Fruit fly (Drosophila melanogaster) whole organism, embryonic: ENCODE measurements around the gene CG17549.

Experiments used
- Awh ChIP-seq: fragments of 200-800 bp; sonication (Bioruptor generic); IDR thresholded peaks from 2 replicates; pipeline ENCODE4, ENCODE4 v1.3.6; 2022; ENCODE audit warnings: missing biosample characterization, missing genetic modification characterization
- CG11398 ChIP-seq: fragments of 200-800 bp; sonication (Bioruptor generic); optimal IDR thresholded peaks from 2 replicates; lab custom pipeline; 2016; ENCODE audit warnings: missing biosample characterization, missing genetic modification characterization
- CG11723 ChIP-seq: fragments of 200-800 bp; sonication (Bioruptor generic); optimal IDR thresholded peaks from 2 replicates; lab custom pipeline; 2017; ENCODE audit warnings: missing biosample characterization, mild to moderate bottlenecking, missing genetic modification characterization
- CG12299 ChIP-seq: fragments of 200-800 bp; sonication (Bioruptor generic); optimal IDR thresholded peaks from 2 replicates; lab custom pipeline; 2018; ENCODE audit warnings: missing biosample characterization, mild to moderate bottlenecking, missing genetic modification characterization
- CG12391 ChIP-seq: fragments of 200-800 bp; sonication (Bioruptor generic); optimal IDR thresholded peaks from 3 replicates; lab custom pipeline; 2018; ENCODE audit warnings: missing biosample characterization, mild to moderate bottlenecking, missing genetic modification characterization, moderate library complexity
- CG12659 ChIP-seq: fragments of 200-800 bp; sonication (Bioruptor generic); optimal IDR thresholded peaks from 3 replicates; lab custom pipeline; 2017; ENCODE audit warnings: mild to moderate bottlenecking, missing biosample characterization, missing genetic modification reagents, missing genetic modification characterization
- CG13624 ChIP-seq: fragments of 200-800 bp; sonication (Bioruptor generic); optimal IDR thresholded peaks from 2 replicates; lab custom pipeline; 2016; ENCODE audit warnings: missing biosample characterization, missing genetic modification characterization
- CG2199 ChIP-seq: fragments of 200-800 bp; sonication (Bioruptor generic); IDR thresholded peaks from 3 replicates; pipeline ENCODE4 v1.3.6; 2022; ENCODE audit warnings: missing biosample characterization, missing genetic modification characterization
- CG2712 ChIP-seq: fragments of 200-800 bp; optimal IDR thresholded peaks from 3 replicates; lab custom pipeline; 2019; ENCODE audit warnings: missing biosample characterization, mild to moderate bottlenecking, missing genetic modification characterization, moderate library complexity
- CG30020 ChIP-seq: fragments of 200-800 bp; optimal IDR thresholded peaks from 2 replicates; lab custom pipeline; 2019; ENCODE audit warnings: missing biosample characterization, mild to moderate bottlenecking, missing genetic modification characterization, moderate library complexity
- CG31224 ChIP-seq: fragments of 200-800 bp; sonication (Bioruptor generic); IDR thresholded peaks from 2 replicates; pipeline ENCODE4 v1.3.6; 2022; ENCODE audit warnings: missing biosample characterization, missing genetic modification characterization
- CG31388 ChIP-seq: fragments of 200-800 bp; sonication (Bioruptor generic); optimal IDR thresholded peaks from 2 replicates; lab custom pipeline; 2016; ENCODE audit warnings: missing biosample characterization, missing genetic modification characterization
- CG34224 ChIP-seq: fragments of 200-800 bp; sonication (Bioruptor generic); IDR thresholded peaks from 3 replicates; pipeline ENCODE4 v1.3.6; 2022; ENCODE audit warnings: missing biosample characterization, missing genetic modification characterization; ENCODE audit not compliant: partially characterized antibody
- CG42726 ChIP-seq: fragments of 200-800 bp; sonication (Bioruptor generic); IDR thresholded peaks from 2 replicates; pipeline ENCODE4 v1.3.6; 2022; ENCODE audit warnings: missing biosample characterization, missing genetic modification characterization; ENCODE audit not compliant: partially characterized antibody
- CG6175 ChIP-seq: fragments of 200-800 bp; sonication (Bioruptor generic); IDR thresholded peaks from 3 replicates; pipeline ENCODE4 v1.3.6; 2022; ENCODE audit warnings: missing biosample characterization, missing genetic modification characterization
- CG7556 ChIP-seq: fragments of 200-800 bp; sonication (Bioruptor generic); optimal IDR thresholded peaks from 2 replicates; lab custom pipeline; 2017; ENCODE audit warnings: missing biosample characterization, mild to moderate bottlenecking, missing genetic modification characterization
- CG8478 ChIP-seq: fragments of >200 bp; optimal IDR thresholded peaks from 2 replicates; lab custom pipeline; 2018
- CG9797 ChIP-seq: fragments of 200-800 bp; sonication (Bioruptor generic); optimal IDR thresholded peaks from 3 replicates; lab custom pipeline; 2018; ENCODE audit warnings: missing biosample characterization, mild to moderate bottlenecking, missing genetic modification characterization
- CG9817 ChIP-seq: fragments of 200-800 bp; sonication (Bioruptor generic); optimal IDR thresholded peaks from 2 replicates; lab custom pipeline; 2018; ENCODE audit warnings: missing biosample characterization, mild to moderate bottlenecking, missing genetic modification characterization, moderate library complexity
- CoRest ChIP-seq: fragments of 200-800 bp; sonication (Bioruptor generic); optimal IDR thresholded peaks from 3 replicates; lab custom pipeline; 2018; ENCODE audit warnings: missing biosample characterization, mild to moderate bottlenecking, missing genetic modification characterization, moderate library complexity
- Ets65A ChIP-seq: fragments of 200-800 bp; sonication (Bioruptor generic); peaks from one replicate; lab custom pipeline; 2016; ENCODE audit warnings: missing biosample characterization, missing genetic modification characterization
- HLHmδ ChIP-seq: fragments of 200-800 bp; sonication (Bioruptor generic); optimal IDR thresholded peaks from 2 replicates; lab custom pipeline; 2018; ENCODE audit warnings: missing biosample characterization, mild to moderate bottlenecking, missing genetic modification characterization, moderate library complexity
- Hey ChIP-seq: fragments of 200-800 bp; sonication (Bioruptor generic); optimal IDR thresholded peaks from 3 replicates; lab custom pipeline; 2018; ENCODE audit warnings: missing biosample characterization, mild to moderate bottlenecking, missing genetic modification characterization
- Mes4 ChIP-seq: fragments of 200-800 bp; sonication (Bioruptor generic); optimal IDR thresholded peaks from 2 replicates; lab custom pipeline; 2016; ENCODE audit warnings: missing biosample characterization, missing genetic modification characterization
- NC2β ChIP-seq: fragments of 200-800 bp; sonication (Bioruptor generic); optimal IDR thresholded peaks from 2 replicates; lab custom pipeline; 2016; ENCODE audit warnings: missing biosample characterization, missing genetic modification characterization
- PHDP ChIP-seq: fragments of 200-800 bp; sonication (Bioruptor generic); optimal IDR thresholded peaks from 3 replicates; lab custom pipeline; 2018; ENCODE audit warnings: missing biosample characterization, mild to moderate bottlenecking, missing genetic modification characterization, moderate library complexity
- Poxn ChIP-seq: fragments of 200-800 bp; sonication (Bioruptor generic); IDR thresholded peaks from 2 replicates; pipeline ENCODE4 v1.3.6; 2022; ENCODE audit warnings: missing biosample characterization, missing genetic modification characterization
- Ravus ChIP-seq: fragments of 200-800 bp; sonication (Bioruptor generic); IDR thresholded peaks from 2 replicates; pipeline ENCODE4 v1.3.6; 2022; ENCODE audit warnings: missing biosample characterization, missing genetic modification characterization
- Six4 ChIP-seq: fragments of 200-800 bp; sonication (Bioruptor generic); optimal IDR thresholded peaks from 2 replicates; lab custom pipeline; 2016; ENCODE audit warnings: missing biosample characterization, missing genetic modification characterization
- Spps ChIP-seq: fragments of 200-800 bp; sonication (Bioruptor generic); optimal IDR thresholded peaks from 2 replicates; lab custom pipeline; 2018; ENCODE audit warnings: missing biosample characterization, mild to moderate bottlenecking, missing genetic modification characterization
- Trl ChIP-seq, 3 experiments: fragments of >200 bp in 2 of 3; fragments of 200-800 bp in 1 of 3; sonication (Bioruptor generic) in 1 of 3; optimal IDR thresholded peaks; 2 replicates in 1 of 3; 3 replicates in 2 of 3; lab custom pipeline; 2016 to 2017; ENCODE audit warnings: missing biosample characterization in 1 of 3, missing genetic modification characterization in 1 of 3
- al ChIP-seq: fragments of 200-800 bp; sonication (Bioruptor generic); IDR thresholded peaks from 2 replicates; pipeline ENCODE4 v1.3.6; 2022; ENCODE audit warnings: missing biosample characterization, missing genetic modification characterization
- ato ChIP-seq: fragments of 200-800 bp; sonication (Bioruptor generic); IDR thresholded peaks from 2 replicates; pipeline ENCODE4 v1.3.6; 2022; ENCODE audit warnings: missing biosample characterization, missing genetic modification characterization; ENCODE audit not compliant: partially characterized antibody
- bowl ChIP-seq: fragments of 200-800 bp; sonication (Bioruptor generic); IDR thresholded peaks from 2 replicates; pipeline ENCODE4 v1.3.6; 2022; ENCODE audit warnings: missing biosample characterization, missing genetic modification characterization
- cato ChIP-seq: fragments of 200-800 bp; sonication (Bioruptor generic); optimal IDR thresholded peaks from 2 replicates; lab custom pipeline; 2016; ENCODE audit warnings: missing biosample characterization, missing genetic modification characterization, borderline replicate concordance
- crc ChIP-seq: fragments of 200-800 bp; sonication (Bioruptor generic); optimal IDR thresholded peaks from 2 replicates; lab custom pipeline; 2016; ENCODE audit warnings: missing biosample characterization, missing genetic modification characterization
- cwo ChIP-seq: fragments of 200-800 bp; sonication (Bioruptor generic); optimal IDR thresholded peaks from 3 replicates; lab custom pipeline; 2017; ENCODE audit warnings: missing biosample characterization, missing genetic modification characterization, mild to moderate bottlenecking, moderate library complexity, missing genetic modification reagents
- dan ChIP-seq: fragments of 200-800 bp; sonication (Bioruptor generic); IDR thresholded peaks from 2 replicates; pipeline ENCODE4 v1.3.6; 2022; ENCODE audit warnings: missing biosample characterization, missing genetic modification characterization
- dati ChIP-seq: fragments of 200-800 bp; sonication (Bioruptor generic); IDR thresholded peaks from 2 replicates; pipeline ENCODE4 v1.3.6; 2022; ENCODE audit warnings: missing biosample characterization, missing genetic modification characterization
- hkb ChIP-seq, 2 experiments: fragments of 200-800 bp in 1 of 2; fragments of >200 bp in 1 of 2; sonication (Bioruptor generic) in 1 of 2; IDR thresholded peaks in 1 of 2; optimal IDR thresholded peaks in 1 of 2; 2 replicates each; pipeline versions ENCODE4 v1.3.6 to Lab custom; 2017 to 2022; ENCODE audit warnings: missing biosample characterization in 1 of 2, missing genetic modification characterization in 1 of 2
- lilli ChIP-seq: fragments of 200-800 bp; sonication (Bioruptor generic); optimal IDR thresholded peaks from 3 replicates; lab custom pipeline; 2016; ENCODE audit warnings: missing biosample characterization, missing genetic modification characterization
- lmd ChIP-seq: fragments of 200-800 bp; sonication (Bioruptor generic); IDR thresholded peaks from 2 replicates; pipeline ENCODE4 v1.3.6; 2022; ENCODE audit warnings: missing biosample characterization, missing genetic modification characterization
- nerfin-2 ChIP-seq: fragments of 200-800 bp; sonication (Bioruptor generic); IDR thresholded peaks from 2 replicates; pipeline ENCODE4 v1.3.6; 2022; ENCODE audit warnings: missing biosample characterization, missing genetic modification characterization; ENCODE audit not compliant: partially characterized antibody
- otp ChIP-seq: fragments of 200-800 bp; sonication (Bioruptor generic); IDR thresholded peaks from 3 replicates; pipeline ENCODE4, ENCODE4 v1.3.6; 2022; ENCODE audit warnings: missing biosample characterization, missing genetic modification characterization
- pho ChIP-seq: fragments of 200-800 bp; sonication (Bioruptor generic); optimal IDR thresholded peaks from 2 replicates; lab custom pipeline; 2016; ENCODE audit warnings: missing biosample characterization, missing genetic modification characterization
- pzg ChIP-seq: fragments of 200-800 bp; sonication (Bioruptor generic); optimal IDR thresholded peaks from 3 replicates; lab custom pipeline; 2018; ENCODE audit warnings: missing biosample characterization, mild to moderate bottlenecking, missing genetic modification characterization, moderate library complexity
- row ChIP-seq: fragments of 200-800 bp; sonication (Bioruptor generic); IDR thresholded peaks from 3 replicates; pipeline ENCODE4 v1.3.6; 2022; ENCODE audit warnings: missing biosample characterization, missing genetic modification characterization
- sob ChIP-seq: fragments of 200-800 bp; sonication (Bioruptor generic); IDR thresholded peaks from 2 replicates; pipeline ENCODE4 v1.3.6; 2022; ENCODE audit warnings: missing biosample characterization, missing genetic modification characterization
- tap ChIP-seq: fragments of 200-800 bp; optimal IDR thresholded peaks from 3 replicates; lab custom pipeline; 2019; ENCODE audit warnings: missing biosample characterization, mild to moderate bottlenecking, missing genetic modification characterization, moderate library complexity
- unc-4 ChIP-seq: fragments of 200-800 bp; sonication (Bioruptor generic); IDR thresholded peaks from 2 replicates; pipeline ENCODE4 v1.3.6; 2022; ENCODE audit warnings: missing biosample characterization, missing genetic modification characterization; ENCODE audit not compliant: partially characterized antibody
- zf30C ChIP-seq: fragments of 200-800 bp; sonication (Bioruptor generic); optimal IDR thresholded peaks from 3 replicates; lab custom pipeline; 2018; ENCODE audit warnings: missing biosample characterization, mild to moderate bottlenecking, missing genetic modification characterization

Gene CG17549

DNA sequence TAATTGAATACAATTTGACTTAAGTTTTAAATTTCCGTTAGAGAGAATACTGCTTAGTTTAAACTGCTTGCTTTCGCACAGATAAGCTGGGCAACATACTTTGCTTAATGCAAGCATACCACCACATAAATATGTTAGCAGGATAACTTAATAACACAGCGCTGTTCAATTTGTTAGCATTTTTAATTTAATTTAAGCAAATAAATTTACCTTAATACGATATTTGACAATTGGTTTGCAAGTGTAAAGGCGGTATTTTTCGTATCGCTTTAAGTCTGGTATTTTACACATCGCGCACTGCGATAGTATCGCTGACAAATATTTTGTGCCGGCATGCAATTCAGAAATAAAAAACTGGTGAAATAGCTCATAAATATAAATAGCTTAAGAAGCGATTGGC, 40.5 kb upstream of the CG17549 start, which contains the start of gene RtcB (continued):
- no peak for TF ChIP-seq zf30C (GFP tag; lab: Kevin White, UChicago)
- TF ChIP-seq CG2199: no peak
- TF ChIP-seq CG34224: peak; percentile 89
- TF ChIP-seq Awh (GFP tag; lab: Robert Waterston, UW): no peak
- peak; percentile 62 for TF ChIP-seq row (GFP tag; lab: Robert Waterston, UW)
- TF ChIP-seq Ravus: no peak
- peak; percentile 95 for TF ChIP-seq unc-4 (GFP tag; lab: Robert Waterston, UW)
- no peak for TF ChIP-seq al (GFP tag; lab: Robert Waterston, UW)
- peak; percentile 71 for TF ChIP-seq CoRest
- TF ChIP-seq Hey (tag; lab: Kevin White, UChicago): no peak
- TF ChIP-seq nerfin-2 (GFP tag; lab: Robert Waterston, UW): peak; percentile 86
- peak; percentile 89 for TF ChIP-seq ato
- TF ChIP-seq CG31224: no peak
- TF ChIP-seq otp (GFP tag; lab: Robert Waterston, UW): no peak
- no peak for TF ChIP-seq CG31388 (GFP tag; lab: Kevin White, UChicago)
- peak; percentile 68 for TF ChIP-seq pzg (GFP tag; lab: Kevin White, UChicago)
- TF ChIP-seq cato (GFP tag; lab: Kevin White, UChicago): no peak
- no peak for TF ChIP-seq CG12299 (tag; lab: Kevin White, UChicago)
- TF ChIP-seq hkb (optimal IDR thresholded peaks at IDR 0.05; lab: Kevin White, UChicago): peak; percentile 1
- TF ChIP-seq hkb (GFP tag; IDR thresholded peaks at IDR 0.05; lab: Robert Waterston, UW): no peak
- TF ChIP-seq lmd (GFP tag; lab: Robert Waterston, UW): no peak
- peak; percentile 37 for TF ChIP-seq CG12659
- peak; percentile 17 for TF ChIP-seq lilli (GFP tag; lab: Kevin White, UChicago)
- no peak for TF ChIP-seq crc (GFP tag; lab: Kevin White, UChicago)
- TF ChIP-seq Six4 (GFP tag; lab: Kevin White, UChicago): no peak
- peak; percentile 42 for TF ChIP-seq Ets65A
- TF ChIP-seq NC2β (GFP tag; lab: Kevin White, UChicago): no peak
- no peak for TF ChIP-seq Poxn (GFP tag; lab: Robert Waterston, UW)
- TF ChIP-seq CG2712 (tag; lab: Kevin White, UChicago): peak; percentile 9
- TF ChIP-seq CG8478 (lab: Kevin White, UChicago): peak; percentile 84
- no peak for TF ChIP-seq HLHmδ (GFP tag; lab: Kevin White, UChicago)
- TF ChIP-seq CG12391 (tag; lab: Kevin White, UChicago): peak; percentile 19
- peak; percentile 59 for TF ChIP-seq CG9797 (GFP tag; lab: Kevin White, UChicago)
- no peak for TF ChIP-seq cwo
- no peak for TF ChIP-seq tap
- no peak for TF ChIP-seq bowl
- TF ChIP-seq CG30020 (tag; lab: Kevin White, UChicago): peak; percentile 18
- no peak for TF ChIP-seq CG11723 (GFP tag; lab: Kevin White, UChicago)
- TF ChIP-seq CG7556: no peak
- TF ChIP-seq CG11398: no peak
- peak; percentile 34 for TF ChIP-seq pho (GFP tag; lab: Kevin White, UChicago)
- TF ChIP-seq Mes4 (GFP tag; lab: Kevin White, UChicago): no peak
- TF ChIP-seq PHDP: no peak
- peak; percentile 97 for TF ChIP-seq CG42726 (GFP tag; lab: Robert Waterston, UW)
- TF ChIP-seq Spps (tag; lab: Kevin White, UChicago): no peak
- TF ChIP-seq dan: no peak
- TF ChIP-seq CG9817 (tag; lab: Kevin White, UChicago): no peak
- no peak for TF ChIP-seq Trl (optimal IDR thresholded peaks at IDR 0.05; lab: Kevin White, UChicago)
- no peak for TF ChIP-seq Trl (GFP tag; optimal IDR thresholded peaks at IDR 0.05; lab: Kevin White, UChicago)
- no peak for TF ChIP-seq CG13624 (GFP tag; lab: Kevin White, UChicago)
- no peak for TF ChIP-seq dati (GFP tag; lab: Robert Waterston, UW)
- no peak for TF ChIP-seq sob (GFP tag; lab: Robert Waterston, UW)
- no peak for TF ChIP-seq CG6175 (GFP tag; lab: Robert Waterston, UW)
